Worm (Caenorhabditis elegans): ENCODE data around the gene K08D8.9.

K08D8.9 gene

ce11 chrIV:12892194-12892593 lies 7.3 kb upstream of the K08D8.9 start, which contains the start of gene K08D8.1:
TSS of gene K08D8.1 (plus strand) at chrIV:12892494.
- TF ChIP-seq ceh-82 (tag; optimal IDR thresholded peaks at IDR 0.05) (no peak), elt-2 (tag; optimal IDR thresholded peaks at IDR 0.05) (peak; percentile 30)

ce11 chrIV:12893166-12893565 lies 6.3 kb upstream of the K08D8.9 start, which contains the start of gene K08D8.12:
TSS of gene K08D8.12 (plus strand) at chrIV:12893466.
- no peak for TF ChIP-seq lsy-12 (tag; optimal IDR thresholded peaks at IDR 0.05)
- no peak for TF ChIP-seq pqm-1 (tag; optimal IDR thresholded peaks at IDR 0.05)
- no peak for TF ChIP-seq lin-15B (tag; optimal IDR thresholded peaks at IDR 0.05)
- no peak for TF ChIP-seq skn-1 (tag; optimal IDR thresholded peaks at IDR 0.05)
- no peak for TF ChIP-seq ztf-4 (tag; optimal IDR thresholded peaks at IDR 0.05)
- TF ChIP-seq nhr-12 (tag; optimal IDR thresholded peaks at IDR 0.05) = no peak
- no peak for TF ChIP-seq ama-1 (optimal IDR thresholded peaks at IDR 0.05)
- no peak for TF ChIP-seq ZK546.5 (tag; optimal IDR thresholded peaks at IDR 0.05)
- no peak for TF ChIP-seq fkh-10 (GFP tag; optimal IDR thresholded peaks at IDR 0.05)
- no peak for TF ChIP-seq daf-12 (tag; optimal IDR thresholded peaks at IDR 0.05)
- TF ChIP-seq nhr-23 (tag; optimal IDR thresholded peaks at IDR 0.05) = no peak

ce11 chrIV:12894996-12895395 lies 4.5 kb upstream of the K08D8.9 start, which contains the start of gene K08D8.11:
TSS of gene K08D8.11 (plus strand) at chrIV:12895296.
- TF ChIP-seq jun-1 (tag; optimal IDR thresholded peaks at IDR 0.05) (no peak), nhr-76 (tag; optimal IDR thresholded peaks at IDR 0.05) (no peak), ceh-28 (tag; optimal IDR thresholded peaks at IDR 0.05) (no peak)

- TF ChIP-seq pha-4 (tag; optimal IDR thresholded peaks at IDR 0.05) (peak; percentile 28), pqm-1 (tag; optimal IDR thresholded peaks at IDR 0.05) (peak; percentile 3), nhr-67 (tag; optimal IDR thresholded peaks at IDR 0.05) (no peak), aly-2 (tag; optimal IDR thresholded peaks at IDR 0.05) (no peak), unc-39 (tag; optimal IDR thresholded peaks at IDR 0.05) (no peak), elt-2 (tag; optimal IDR thresholded peaks at IDR 0.05) (peak; percentile 71), zag-1 (tag; optimal IDR thresholded peaks at IDR 0.05) (no peak), nhr-28 (tag; optimal IDR thresholded peaks at IDR 0.05) (no peak)
These were observed 3.1 kb upstream of the K08D8.9 start, which contains the start of gene K08D8.7 for ce11 chrIV:12896371-12896882. TSS of gene K08D8.7 (plus strand) at chrIV:12896832.

ce11 chrIV:12897146-12897545 lies 2.3 kb upstream of the K08D8.9 start:
- no peak for TF ChIP-seq fkh-10 (GFP tag; optimal IDR thresholded peaks at IDR 0.05)
- TF ChIP-seq nhr-77 (tag; optimal IDR thresholded peaks at IDR 0.05) = no peak
- no peak for TF ChIP-seq nhr-237 (tag; optimal IDR thresholded peaks at IDR 0.05)
- TF ChIP-seq egl-27 (tag; optimal IDR thresholded peaks at IDR 0.05) = no peak
- no peak for TF ChIP-seq jun-1 (tag; optimal IDR thresholded peaks at IDR 0.05)
- TF ChIP-seq ZK546.5 (tag; optimal IDR thresholded peaks at IDR 0.05) = no peak
- TF ChIP-seq nhr-67 (tag; optimal IDR thresholded peaks at IDR 0.05) = no peak
- TF ChIP-seq lin-15B (tag; optimal IDR thresholded peaks at IDR 0.05) = no peak
- no peak for TF ChIP-seq lsy-12 (tag; optimal IDR thresholded peaks at IDR 0.05)
- no peak for TF ChIP-seq mdl-1 (tag; optimal IDR thresholded peaks at IDR 0.05)
- no peak for TF ChIP-seq hmg-11 (tag; optimal IDR thresholded peaks at IDR 0.05)
- no peak for TF ChIP-seq nhr-28 (tag; optimal IDR thresholded peaks at IDR 0.05)
- TF ChIP-seq mml-1 (tag; optimal IDR thresholded peaks at IDR 0.05) = no peak
- no peak for TF ChIP-seq unc-39 (tag; optimal IDR thresholded peaks at IDR 0.05)
- TF ChIP-seq nhr-43 (tag; optimal IDR thresholded peaks at IDR 0.05; ENCODE audit: poor library complexity, severe bottlenecking) = no peak
- no peak for TF ChIP-seq pqm-1 (tag; optimal IDR thresholded peaks at IDR 0.05)
- no peak for TF ChIP-seq nfya-1 (tag; optimal IDR thresholded peaks at IDR 0.05; ENCODE audit: insufficient read depth)
- TF ChIP-seq daf-12 (tag; optimal IDR thresholded peaks at IDR 0.05) = no peak

ce11 chrIV:12898823-12899222 lies 669 bp upstream of the K08D8.9 start:
- no peak for TF ChIP-seq ceh-28 (tag; optimal IDR thresholded peaks at IDR 0.05)
- TF ChIP-seq nhr-43 (tag; optimal IDR thresholded peaks at IDR 0.05; ENCODE audit: poor library complexity, severe bottlenecking) = no peak
- TF ChIP-seq elt-2 (tag; optimal IDR thresholded peaks at IDR 0.05) = peak; percentile 10
- TF ChIP-seq pha-4 (tag; optimal IDR thresholded peaks at IDR 0.05) = peak; percentile 10
- TF ChIP-seq ceh-82 (tag; optimal IDR thresholded peaks at IDR 0.05) = no peak
- no peak for TF ChIP-seq ama-1 (optimal IDR thresholded peaks at IDR 0.05)
- no peak for TF ChIP-seq skn-1 (tag; optimal IDR thresholded peaks at IDR 0.05)
- TF ChIP-seq ztf-4 (tag; optimal IDR thresholded peaks at IDR 0.05) = no peak
- TF ChIP-seq mdl-1 (tag; optimal IDR thresholded peaks at IDR 0.05) = no peak
- TF ChIP-seq tbx-2 (tag; optimal IDR thresholded peaks at IDR 0.05) = no peak
